Worm (Caenorhabditis elegans): ENCODE measurements around the gene C09E10.3.

Gene C09E10.3

DNA sequence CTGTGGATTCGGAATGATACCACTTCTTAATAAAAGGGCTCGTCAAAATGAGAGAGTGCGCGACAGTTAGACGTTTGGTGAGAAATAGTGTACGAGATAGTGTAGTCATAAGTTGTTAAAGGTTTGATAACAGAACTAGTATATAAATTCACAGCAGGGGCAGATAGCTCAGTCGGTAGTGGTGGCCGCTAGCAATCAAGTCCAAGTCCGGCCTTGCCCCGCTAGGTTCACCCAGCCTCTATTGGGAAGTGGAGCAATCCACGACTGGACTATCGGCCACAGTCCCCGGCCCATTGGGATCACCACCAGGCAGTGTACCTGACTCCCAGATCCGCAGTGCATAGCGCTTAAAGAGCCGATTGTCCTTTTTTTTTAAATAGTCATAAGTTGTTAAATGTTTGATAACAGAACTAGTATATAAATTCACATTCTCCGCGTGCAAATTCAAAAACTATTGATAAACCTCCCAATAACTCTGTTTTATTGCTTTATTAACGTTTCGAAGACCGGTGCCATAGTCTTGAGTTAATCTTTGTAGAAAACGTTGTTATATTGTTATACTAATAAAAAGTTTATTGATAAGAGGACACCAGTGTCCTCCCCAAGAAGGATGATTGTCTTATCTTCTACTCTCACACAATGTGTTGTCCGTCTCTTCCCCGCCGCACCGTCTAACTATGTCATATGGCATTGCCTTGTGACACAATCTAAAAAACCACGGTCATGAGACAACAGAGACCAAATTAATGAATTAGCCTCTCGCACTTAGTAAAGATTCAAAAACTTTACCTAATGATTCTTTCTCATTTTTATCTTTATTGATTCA is 19.7 kb upstream of the C09E10.3 start (continued):
- TF ChIP-seq madf-8 (GFP tag; conservative IDR thresholded peaks at IDR 0.05) (no peak), Y56A3A.18 (GFP tag; IDR thresholded peaks at IDR 0.05) (0 out of 2 replicates have a peak, but pooled peaks have one; percentile 20), lsl-1 (GFP tag; optimal IDR thresholded peaks at IDR 0.05) (no peak), rec-8 (tag; optimal IDR thresholded peaks at IDR 0.05) (peak in 1 of 2 experiments; percentile 15), ztf-22 (GFP tag; optimal IDR thresholded peaks at IDR 0.05) (peak; percentile 67), nhr-120 (GFP tag; IDR thresholded peaks at IDR 0.05) (no peak), K12H6.12 (tag; optimal IDR thresholded peaks at IDR 0.05) (peak; percentile 13), nhr-80 (tag; optimal IDR thresholded peaks at IDR 0.05) (peak; percentile 87), ceh-40 (GFP tag; IDR thresholded peaks at IDR 0.05) (no peak), lin-40 (tag; optimal IDR thresholded peaks at IDR 0.05) (peak; percentile 55), somi-1 (GFP tag; optimal IDR thresholded peaks at IDR 0.05) (peak; percentile 24), zim-3 (tag; optimal IDR thresholded peaks at IDR 0.05) (no peak), F39B2.1 (GFP tag; IDR thresholded peaks at IDR 0.05) (no peak), C17E4.6 (GFP tag; IDR thresholded peaks at IDR 0.05) (no peak), lin-35 (GFP tag; optimal IDR thresholded peaks at IDR 0.05) (no peak), let-526 (GFP tag; IDR thresholded peaks at IDR 0.05) (peak; percentile 55; the same call in 1 of the 2 replicates), Y53F4B.3 (GFP tag; IDR thresholded peaks at IDR 0.05) (no peak), nhr-27 (tag; optimal IDR thresholded peaks at IDR 0.05) (peak; percentile 50), aptf-2 (GFP tag; conservative IDR thresholded peaks at IDR 0.05) (0 out of 2 replicates have a peak, but pooled peaks have one; percentile 17), madf-6 (GFP tag; IDR thresholded peaks at IDR 0.05) (no peak), hrde-1 (tag; optimal IDR thresholded peaks at IDR 0.05; ENCODE audit: borderline replicate concordance) (no peak), D2030.7 (GFP tag; IDR thresholded peaks at IDR 0.05) (no peak), hmg-1.2 (GFP tag; IDR thresholded peaks at IDR 0.05) (peak; percentile 29; the same call in 1 of the 2 replicates), attf-3 (GFP tag; conservative IDR thresholded peaks at IDR 0.05) (no peak), ztf-28 (GFP tag; IDR thresholded peaks at IDR 0.05) (no peak), dpff-1 (tag; optimal IDR thresholded peaks at IDR 0.05) (no peak), mcd-1 (GFP tag; IDR thresholded peaks at IDR 0.05) (peak; percentile 52; the same call in 1 of the 2 replicates), tbx-9 (tag; optimal IDR thresholded peaks at IDR 0.05; ENCODE audit: borderline replicate concordance) (no peak), akir-1 (GFP tag; optimal IDR thresholded peaks at IDR 0.05) (no peak), attf-5 (GFP tag; optimal IDR thresholded peaks at IDR 0.05) (no peak), madf-10 (tag; optimal IDR thresholded peaks at IDR 0.05) (peak; percentile 29), madf-3 (GFP tag; IDR thresholded peaks at IDR 0.05) (peak; percentile 34; the same call in 1 of the 2 replicates), F22D6.2 (tag; optimal IDR thresholded peaks at IDR 0.05) (peak; percentile 1), unc-130 (GFP tag; optimal IDR thresholded peaks at IDR 0.05) (no peak), egrh-3 (GFP tag; IDR thresholded peaks at IDR 0.05) (no peak), ekl-4 (GFP tag; IDR thresholded peaks at IDR 0.05) (no peak), ccch-3 (GFP tag; optimal IDR thresholded peaks at IDR 0.05) (no peak), ceh-91 (GFP tag; IDR thresholded peaks at IDR 0.05) (no peak), dpl-1 (GFP tag; optimal IDR thresholded peaks at IDR 0.05) (no peak), hsf-1 (GFP tag; IDR thresholded peaks at IDR 0.05) (no peak), nfya-2 (GFP tag; IDR thresholded peaks at IDR 0.05) (no peak), B0035.1 (tag; optimal IDR thresholded peaks at IDR 0.05) (peak; percentile 2), ztf-6 (GFP tag; IDR thresholded peaks at IDR 0.05) (no peak), cebp-1 (GFP tag; IDR thresholded peaks at IDR 0.05) (peak; percentile 16; the same call in 1 of the 2 replicates), cebp-1 (tag; optimal IDR thresholded peaks at IDR 0.05) (peak; percentile 46), F57C9.4 (tag; optimal IDR thresholded peaks at IDR 0.05) (peak; percentile 29), sptf-2 (GFP tag; optimal IDR thresholded peaks at IDR 0.05) (no peak)

Measured in whole organism, young adult.